Fruit fly (Drosophila melanogaster): ENCODE measurements around the gene Flad2.
A peak's percentile ranks its signal among the peaks of the same experiment; 100 is the strongest.

DNA sequence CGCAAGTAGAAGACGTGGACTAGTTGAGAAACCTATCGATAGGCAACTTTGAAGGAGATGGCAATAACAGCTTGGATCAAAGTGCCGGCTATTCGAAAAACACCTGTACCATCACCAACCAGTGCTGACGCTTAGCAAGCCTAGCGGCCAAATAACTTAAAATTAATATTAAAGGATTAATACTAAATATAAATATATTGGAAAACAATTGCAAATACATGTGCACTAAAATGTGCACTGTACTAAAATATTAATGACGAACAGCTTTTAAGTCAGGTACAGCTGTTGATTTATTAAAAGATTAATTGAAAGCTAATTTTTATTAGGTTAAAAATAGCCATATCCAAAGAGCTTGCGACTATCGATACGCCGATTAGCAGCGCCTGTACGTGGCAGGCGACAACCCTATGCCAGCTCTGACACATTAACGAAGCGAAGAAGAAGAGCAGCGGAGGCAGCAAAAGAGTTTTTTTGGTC lies 33.8 kb upstream of the Flad2 start, which contains the start of the genes CG9302 and beta'COP:
- TF ChIP-seq ttk (optimal IDR thresholded peaks at IDR 0.05), result no peak
- TF ChIP-seq psq (optimal IDR thresholded peaks at IDR 0.05), result no peak
- TF ChIP-seq Myc (optimal IDR thresholded peaks at IDR 0.05), result no peak
- TF ChIP-seq h (optimal IDR thresholded peaks at IDR 0.05), result no peak
- peak; percentile 51 for TF ChIP-seq Sin3A (optimal IDR thresholded peaks at IDR 0.05)

Data from Kc167 (cell line).